Fruit fly (Drosophila melanogaster) Kc167 (cell line): ENCODE data around the gene Hsp67Ba.

Experiments
- Myc ChIP-seq: fragments of >200 bp; optimal IDR thresholded peaks from 2 replicates; lab custom pipeline; 2017; ENCODE audit warnings: missing external identifiers
- Sin3A ChIP-seq: fragments of >200 bp; optimal IDR thresholded peaks from 2 replicates; lab custom pipeline; 2018; ENCODE audit warnings: missing external identifiers
- h ChIP-seq: fragments of >200 bp; optimal IDR thresholded peaks from 3 replicates; lab custom pipeline; 2018; ENCODE audit warnings: missing external identifiers
- insv ChIP-seq: fragments of >200 bp; optimal IDR thresholded peaks from 3 replicates; lab custom pipeline; 2018; ENCODE audit warnings: missing external identifiers
- psq ChIP-seq: fragments of >200 bp; optimal IDR thresholded peaks from 2 replicates; lab custom pipeline; 2017; ENCODE audit warnings: missing external identifiers
- ttk ChIP-seq: sonication (Bioruptor generic); optimal IDR thresholded peaks from 2 replicates; lab custom pipeline; 2017; ENCODE audit warnings: missing external identifiers

- TF ChIP-seq psq (lab: Kevin White, UChicago) (no peak), ttk (lab: Kevin White, UChicago) (no peak), insv (no peak), h (lab: Kevin White, UChicago) (no peak), Myc (lab: Kevin White, UChicago) (no peak), Sin3A (no peak)
Measured at dm6 chr3L:9404497-9404896, 25.2 kb upstream of the Hsp67Ba start, which contains the start of gene Cpr67B.
